Worm (Caenorhabditis elegans): Measurements from ENCODE around the gene F13B12.6.

The F13B12.6 gene

ce11 chrIV:10380626-10381025 is 37.1 kb downstream of the F13B12.6 start (continued):
- TF ChIP-seq ama-1 (optimal IDR thresholded peaks at IDR 0.05) (no peak), snpc-4 (tag; optimal IDR thresholded peaks at IDR 0.05) (no peak), vab-15 (tag; optimal IDR thresholded peaks at IDR 0.05) (no peak), C34B4.2 (tag; optimal IDR thresholded peaks at IDR 0.05) (no peak), lin-39 (tag; optimal IDR thresholded peaks at IDR 0.05) (no peak), xbp-1 (tag; optimal IDR thresholded peaks at IDR 0.05) (peak; percentile 12), unc-86 (tag; optimal IDR thresholded peaks at IDR 0.05) (peak; percentile 10), blmp-1 (tag; optimal IDR thresholded peaks at IDR 0.05) (peak; percentile 60), lin-35 (GFP tag; optimal IDR thresholded peaks at IDR 0.05) (peak; percentile 9 to 67), grh-1 (GFP tag; IDR thresholded peaks at IDR 0.05) (no peak), irx-1 (tag; optimal IDR thresholded peaks at IDR 0.05) (no peak), lin-13 (GFP tag; optimal IDR thresholded peaks at IDR 0.05) (no peak), nhr-85 (tag) (peak; percentile 77), nhr-237 (tag; optimal IDR thresholded peaks at IDR 0.05) (no peak), unc-98 (GFP tag; IDR thresholded peaks at IDR 0.05) (no peak), lin-15B (tag; optimal IDR thresholded peaks at IDR 0.05) (no peak), dpl-1 (GFP tag; optimal IDR thresholded peaks at IDR 0.05) (peak; percentile 12 to 24 (median 16)), tlp-1 (tag; optimal IDR thresholded peaks at IDR 0.05) (no peak), lsy-2 (tag; optimal IDR thresholded peaks at IDR 0.05) (peak; percentile 12 to 28), skn-1 (tag; optimal IDR thresholded peaks at IDR 0.05) (no peak), sup-37 (GFP tag; optimal IDR thresholded peaks at IDR 0.05) (no peak), elt-3 (tag; optimal IDR thresholded peaks at IDR 0.05) (peak in 1 of 6 experiments; percentile 48), aha-1 (tag; optimal IDR thresholded peaks at IDR 0.05) (no peak), fkh-4 (tag; optimal IDR thresholded peaks at IDR 0.05; ENCODE audit: borderline replicate concordance) (no peak), mef-2 (tag; optimal IDR thresholded peaks at IDR 0.05) (no peak), jun-1 (tag; optimal IDR thresholded peaks at IDR 0.05) (no peak), sox-4 (tag; optimal IDR thresholded peaks at IDR 0.05) (no peak), nhr-71 (tag; optimal IDR thresholded peaks at IDR 0.05) (peak; percentile 74), C04F5.9 (tag; optimal IDR thresholded peaks at IDR 0.05) (no peak), nhr-12 (tag; optimal IDR thresholded peaks at IDR 0.05) (no peak), fkh-8 (tag; optimal IDR thresholded peaks at IDR 0.05) (no peak), egl-27 (tag; optimal IDR thresholded peaks at IDR 0.05) (no peak), aly-2 (tag; optimal IDR thresholded peaks at IDR 0.05) (no peak), egl-13 (tag; optimal IDR thresholded peaks at IDR 0.05) (peak; percentile 40), hlh-4 (tag; optimal IDR thresholded peaks at IDR 0.05) (no peak), nhr-84 (tag; optimal IDR thresholded peaks at IDR 0.05) (no peak), zip-4 (GFP tag; optimal IDR thresholded peaks at IDR 0.05) (no peak), mep-1 (tag; optimal IDR thresholded peaks at IDR 0.05) (peak; percentile 65)

ce11 chrIV:10374601-10375000 is 43.1 kb downstream of the F13B12.6 start, which contains the start of gene mask-1:
Gene mask-1 (plus strand): TSS chrIV:10374901.
- TF ChIP-seq ama-1 (optimal IDR thresholded peaks at IDR 0.05) (no peak), lin-14 (GFP tag; optimal IDR thresholded peaks at IDR 0.05) (no peak), zip-4 (GFP tag; optimal IDR thresholded peaks at IDR 0.05) (no peak), pag-3 (tag; optimal IDR thresholded peaks at IDR 0.05; ENCODE audit: borderline replicate concordance, insufficient read depth) (no peak), unc-98 (GFP tag; IDR thresholded peaks at IDR 0.05) (no peak), blmp-1 (tag; optimal IDR thresholded peaks at IDR 0.05) (peak; percentile 23), isw-1 (GFP tag; IDR thresholded peaks at IDR 0.05) (no peak)

DNA sequence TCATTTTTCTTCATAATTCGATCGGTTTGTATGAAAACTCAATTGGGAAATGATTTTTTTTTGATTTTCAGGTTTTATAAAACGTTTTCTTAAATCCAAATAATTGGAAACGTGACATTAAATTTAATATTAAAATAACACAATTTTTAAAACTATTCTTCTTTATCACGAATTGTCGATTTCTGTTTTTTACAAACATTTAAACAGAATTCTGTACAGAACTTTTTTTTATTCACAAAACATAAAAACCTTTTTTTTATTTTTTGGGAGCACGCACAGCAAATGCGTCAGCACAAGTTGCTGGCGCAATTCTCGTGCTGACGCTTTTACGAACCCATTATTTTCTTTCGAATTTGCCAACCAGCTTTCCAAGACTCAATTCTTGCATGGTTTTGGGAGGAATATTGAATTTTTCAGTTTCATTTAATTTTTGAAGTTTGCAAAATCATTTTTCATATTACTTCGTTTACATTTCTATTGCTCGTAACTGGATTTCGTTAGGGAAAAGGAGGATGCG is 43.9 kb downstream of the F13B12.6 start, which contains the start of gene mpz-5:
TSS of gene mpz-5 (minus strand) at position 51 of the 517 bp plus-strand sequence.
- TF ChIP-seq ceh-82 (tag; optimal IDR thresholded peaks at IDR 0.05) (peak; percentile 67 to 82 (median 76)), nhr-77 (tag; optimal IDR thresholded peaks at IDR 0.05) (peak; percentile 12), sup-37 (GFP tag; optimal IDR thresholded peaks at IDR 0.05) (no peak), nhr-84 (tag; optimal IDR thresholded peaks at IDR 0.05) (no peak), F16B12.6 (tag; optimal IDR thresholded peaks at IDR 0.05) (peak; percentile 43), pqm-1 (tag; optimal IDR thresholded peaks at IDR 0.05) (no peak), ceh-8 (GFP tag; optimal IDR thresholded peaks at IDR 0.05) (peak; percentile 7), vab-15 (tag; optimal IDR thresholded peaks at IDR 0.05) (no peak), egl-27 (tag; optimal IDR thresholded peaks at IDR 0.05) (no peak), hlh-4 (tag; optimal IDR thresholded peaks at IDR 0.05) (no peak), egl-13 (tag; optimal IDR thresholded peaks at IDR 0.05) (peak; percentile 43), efl-3 (GFP tag; optimal IDR thresholded peaks at IDR 0.05) (no peak), xbp-1 (tag; optimal IDR thresholded peaks at IDR 0.05) (peak; percentile 85), alr-1 (tag; optimal IDR thresholded peaks at IDR 0.05; ENCODE audit: borderline replicate concordance) (no peak), tlp-1 (tag; optimal IDR thresholded peaks at IDR 0.05) (no peak), ceh-63 (GFP tag; optimal IDR thresholded peaks at IDR 0.05) (no peak), unc-62 (GFP tag; optimal IDR thresholded peaks at IDR 0.05) (no peak), hpl-2 (GFP tag; optimal IDR thresholded peaks at IDR 0.05) (peak; percentile 40)
